Worm (Caenorhabditis elegans): Measurements from ENCODE around the gene T24B8.4.

The T24B8.4 gene

DNA sequence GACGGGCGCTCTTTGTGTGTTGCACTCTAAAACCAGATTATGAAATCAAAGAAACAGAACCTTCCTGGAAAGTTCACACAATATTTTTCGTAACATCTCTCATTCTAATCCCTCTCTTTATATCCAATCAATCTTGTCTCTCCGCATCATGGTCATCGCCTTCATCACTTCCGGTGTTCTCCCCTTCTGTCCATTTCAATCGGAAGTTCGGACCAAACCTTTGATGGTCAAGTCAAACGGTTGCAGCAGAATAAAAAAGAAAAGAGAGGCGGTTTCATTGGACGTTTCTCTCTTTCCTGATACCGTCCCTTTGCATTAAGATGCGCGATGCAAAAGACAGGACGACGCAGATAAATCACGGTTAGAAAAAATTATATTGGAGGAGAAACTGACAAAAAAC, 37.6 kb downstream of the T24B8.4 start:
- TF ChIP-seq ahr-1 (tag; optimal IDR thresholded peaks at IDR 0.05) (no peak), lim-6 (tag; optimal IDR thresholded peaks at IDR 0.05) (no peak), unc-55 (GFP tag; optimal IDR thresholded peaks at IDR 0.05) (no peak), unc-3 (GFP tag; conservative IDR thresholded peaks at IDR 0.05) (no peak), unc-3 (tag; optimal IDR thresholded peaks at IDR 0.05) (no peak), pat-9 (tag; optimal IDR thresholded peaks at IDR 0.05) (no peak)

DNA sequence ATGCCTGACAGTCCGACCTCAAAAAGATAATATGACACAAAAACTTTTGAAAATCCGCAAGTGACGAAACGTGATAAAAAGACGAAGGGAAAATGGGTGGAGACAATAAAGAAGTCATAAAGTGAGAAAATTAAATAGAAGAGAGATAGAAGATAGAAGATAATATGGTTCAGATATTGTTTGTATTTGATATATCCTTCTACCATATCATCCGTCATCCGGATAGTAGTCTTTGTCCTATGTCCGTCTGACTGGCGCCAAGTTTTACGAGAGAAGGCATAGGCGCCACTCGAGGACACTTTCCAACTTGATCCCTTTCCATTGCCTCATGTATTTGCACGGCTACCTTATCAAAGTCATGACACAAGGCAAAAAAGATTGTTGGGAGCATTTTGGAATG, 38.7 kb downstream of the T24B8.4 start:
- TF ChIP-seq ceh-19 (GFP tag; optimal IDR thresholded peaks at IDR 0.05), result no peak
- TF ChIP-seq gmeb-2 (tag; optimal IDR thresholded peaks at IDR 0.05), result no peak
- no peak for TF ChIP-seq ahr-1 (tag; optimal IDR thresholded peaks at IDR 0.05)
- no peak for TF ChIP-seq nfya-1 (tag; optimal IDR thresholded peaks at IDR 0.05)
- no peak for TF ChIP-seq ceh-6 (GFP tag; optimal IDR thresholded peaks at IDR 0.05)
- TF ChIP-seq ttx-3 (tag; optimal IDR thresholded peaks at IDR 0.05), result no peak
- TF ChIP-seq pros-1 (tag; optimal IDR thresholded peaks at IDR 0.05), result no peak
- TF ChIP-seq tbx-2 (tag; optimal IDR thresholded peaks at IDR 0.05), result no peak
- TF ChIP-seq T23F11.4 (GFP tag; optimal IDR thresholded peaks at IDR 0.05), result no peak
- no peak for TF ChIP-seq unc-42 (tag; optimal IDR thresholded peaks at IDR 0.05)
- TF ChIP-seq odd-2 (tag; optimal IDR thresholded peaks at IDR 0.05), result no peak
- no peak for TF ChIP-seq fax-1 (tag; optimal IDR thresholded peaks at IDR 0.05)
- no peak for TF ChIP-seq fkh-6 (tag; optimal IDR thresholded peaks at IDR 0.05)
- no peak for TF ChIP-seq unc-3 (GFP tag; conservative IDR thresholded peaks at IDR 0.05)
- TF ChIP-seq unc-3 (tag; optimal IDR thresholded peaks at IDR 0.05), result no peak
- no peak for TF ChIP-seq lim-6 (tag; optimal IDR thresholded peaks at IDR 0.05)
- TF ChIP-seq tbx-7 (tag; optimal IDR thresholded peaks at IDR 0.05), result no peak
- TF ChIP-seq fkh-10 (GFP tag; optimal IDR thresholded peaks at IDR 0.05), result no peak
- TF ChIP-seq Y22D7AL.16 (tag; optimal IDR thresholded peaks at IDR 0.05), result no peak
- no peak for TF ChIP-seq unc-55 (GFP tag; optimal IDR thresholded peaks at IDR 0.05)

DNA sequence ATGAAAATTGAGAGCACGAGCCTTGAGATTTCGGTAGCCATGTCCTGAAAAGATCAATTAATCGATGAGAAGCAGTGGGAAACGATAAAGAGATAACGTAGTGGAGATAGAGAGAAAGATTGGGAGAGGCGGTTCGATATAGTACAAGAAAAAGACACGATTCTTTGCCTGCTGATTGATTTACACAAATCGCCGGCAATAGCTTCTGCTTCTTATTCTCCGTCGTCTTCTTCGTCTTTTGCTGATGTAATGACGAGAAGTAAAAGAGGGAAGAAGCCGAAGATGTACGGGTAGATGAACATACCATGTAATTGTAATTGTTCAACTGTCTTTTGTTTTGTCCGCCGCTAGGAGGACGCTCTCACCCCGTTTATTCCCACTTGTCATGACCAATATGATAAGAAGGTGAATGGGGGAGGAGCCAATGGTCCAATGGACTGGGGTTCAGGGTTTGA, 41.4 kb downstream of the T24B8.4 start, which contains the start of gene F37B12.1:
TSS of gene F37B12.1 (minus strand) at position 51 of the 455 bp plus-strand sequence.
- TF ChIP-seq hlh-15 (tag; optimal IDR thresholded peaks at IDR 0.05), result no peak
- TF ChIP-seq ceh-6 (GFP tag; optimal IDR thresholded peaks at IDR 0.05), result no peak
- TF ChIP-seq zip-5 (tag; optimal IDR thresholded peaks at IDR 0.05), result no peak
- TF ChIP-seq sox-4 (tag; optimal IDR thresholded peaks at IDR 0.05), result no peak
- TF ChIP-seq gmeb-2 (tag; optimal IDR thresholded peaks at IDR 0.05), result no peak
- TF ChIP-seq lim-6 (tag; optimal IDR thresholded peaks at IDR 0.05), result no peak
- TF ChIP-seq C08G9.2 (tag; optimal IDR thresholded peaks at IDR 0.05), result no peak
- no peak for TF ChIP-seq pax-1 (tag; optimal IDR thresholded peaks at IDR 0.05)
- no peak for TF ChIP-seq ceh-18 (tag; optimal IDR thresholded peaks at IDR 0.05)
- TF ChIP-seq ceh-34 (tag; optimal IDR thresholded peaks at IDR 0.05), result no peak
- TF ChIP-seq ceh-22 (tag; optimal IDR thresholded peaks at IDR 0.05), result no peak
- TF ChIP-seq C38D4.7 (GFP tag; optimal IDR thresholded peaks at IDR 0.05), result no peak
- no peak for TF ChIP-seq ceh-19 (GFP tag; optimal IDR thresholded peaks at IDR 0.05)
- TF ChIP-seq unc-42 (tag; optimal IDR thresholded peaks at IDR 0.05), result no peak
- no peak for TF ChIP-seq mec-3 (tag; optimal IDR thresholded peaks at IDR 0.05; ENCODE audit: borderline replicate concordance)
- TF ChIP-seq fax-1 (tag; optimal IDR thresholded peaks at IDR 0.05), result no peak
- TF ChIP-seq fkh-6 (tag; optimal IDR thresholded peaks at IDR 0.05), result no peak

ce11 chrII:9028096-9028495, 42.5 kb downstream of the T24B8.4 start:
- TF ChIP-seq hlh-13 (GFP tag; optimal IDR thresholded peaks at IDR 0.05) (no peak), syd-9 (tag; optimal IDR thresholded peaks at IDR 0.05) (no peak), ceh-22 (tag; optimal IDR thresholded peaks at IDR 0.05) (no peak), npax-4 (tag; optimal IDR thresholded peaks at IDR 0.05) (no peak), tbx-7 (tag; optimal IDR thresholded peaks at IDR 0.05) (no peak), ceh-6 (GFP tag; optimal IDR thresholded peaks at IDR 0.05) (no peak), K09A11.1 (tag; optimal IDR thresholded peaks at IDR 0.05; ENCODE audit: insufficient read depth) (no peak), ets-4 (tag; optimal IDR thresholded peaks at IDR 0.05) (no peak), ceh-30 (tag; optimal IDR thresholded peaks at IDR 0.05) (no peak), F13H6.1 (tag; optimal IDR thresholded peaks at IDR 0.05) (no peak), unc-55 (GFP tag; optimal IDR thresholded peaks at IDR 0.05) (no peak), ama-1 (optimal IDR thresholded peaks at IDR 0.05) (no peak), C08G9.2 (tag; optimal IDR thresholded peaks at IDR 0.05) (no peak), lim-6 (tag; optimal IDR thresholded peaks at IDR 0.05) (no peak)

All from whole organism, late embryonic.